Fruit fly (Drosophila melanogaster) whole organism, pupa: Measurements from ENCODE around the gene stumps.
A peak's percentile ranks its signal among the peaks of the same experiment; 100 is the strongest.

ENCODE experiments used
- CG10348 ChIP-seq: fragments of 200-800 bp; sonication (Bioruptor generic); IDR thresholded peaks from 2 replicates; pipeline ENCODE4 v1.3.6; 2022; ENCODE audit warnings: missing biosample characterization, missing genetic modification characterization
- CG12605 ChIP-seq: fragments of 200-800 bp; sonication (Bioruptor generic); IDR thresholded peaks from 2 replicates; pipeline ENCODE4 v1.3.6; 2022; ENCODE audit warnings: missing biosample characterization, missing genetic modification characterization
- CG13204 ChIP-seq: fragments of 200-800 bp; sonication (Bioruptor generic); optimal IDR thresholded peaks from 2 replicates; lab custom pipeline; 2018; ENCODE audit warnings: missing biosample characterization, mild to moderate bottlenecking, missing genetic modification characterization, moderate library complexity
- CG14655 ChIP-seq: fragments of 200-800 bp; sonication (Bioruptor generic); optimal IDR thresholded peaks from 3 replicates; lab custom pipeline; 2017; ENCODE audit warnings: mild to moderate bottlenecking, missing biosample characterization, missing genetic modification reagents, missing genetic modification characterization
- CG15710 ChIP-seq: fragments of 200-800 bp; sonication (Bioruptor generic); optimal IDR thresholded peaks from 2 replicates; lab custom pipeline; 2018; ENCODE audit warnings: missing biosample characterization, mild to moderate bottlenecking, missing genetic modification characterization, moderate library complexity
- CG17806 ChIP-seq: fragments of 200-800 bp; sonication (Bioruptor generic); optimal IDR thresholded peaks from 2 replicates; lab custom pipeline; 2018; ENCODE audit warnings: missing biosample characterization, mild to moderate bottlenecking, missing genetic modification characterization, moderate library complexity
- CG32121 ChIP-seq: fragments of 200-800 bp; sonication (Bioruptor generic); IDR thresholded peaks from 2 replicates; pipeline ENCODE4 v1.3.6; 2022; ENCODE audit warnings: missing biosample characterization, missing genetic modification characterization
- CG34367 ChIP-seq: fragments of 200-800 bp; sonication (Bioruptor generic); optimal IDR thresholded peaks from 2 replicates; lab custom pipeline; 2018; ENCODE audit warnings: missing biosample characterization, mild to moderate bottlenecking, missing genetic modification characterization
- CG4496 ChIP-seq: fragments of 200-800 bp; sonication (Bioruptor generic); IDR thresholded peaks from 3 replicates; pipeline ENCODE4 v1.3.6; 2022; ENCODE audit warnings: missing biosample characterization, missing genetic modification characterization
- CG8159 ChIP-seq: fragments of 200-800 bp; sonication (Bioruptor generic); optimal IDR thresholded peaks from 3 replicates; lab custom pipeline; 2018; ENCODE audit warnings: missing biosample characterization, mild to moderate bottlenecking, missing genetic modification characterization, moderate library complexity
- CG8301 ChIP-seq: fragments of 200-800 bp; sonication (Bioruptor generic); optimal IDR thresholded peaks from 2 replicates; lab custom pipeline; 2018; ENCODE audit warnings: missing biosample characterization, mild to moderate bottlenecking, missing genetic modification characterization
- CG9948 ChIP-seq: fragments of 200-800 bp; sonication (Bioruptor generic); optimal IDR thresholded peaks from 2 replicates; lab custom pipeline; 2018; ENCODE audit warnings: missing biosample characterization, mild to moderate bottlenecking, missing genetic modification characterization, moderate library complexity
- D1 ChIP-seq: fragments of 200-800 bp; sonication (Bioruptor generic); optimal IDR thresholded peaks from 2 replicates; lab custom pipeline; 2018; ENCODE audit warnings: missing biosample characterization, mild to moderate bottlenecking, missing genetic modification characterization, moderate library complexity
- Ets98B ChIP-seq: fragments of 200-800 bp; sonication (Bioruptor generic); IDR thresholded peaks from 2 replicates; pipeline ENCODE4 v1.3.6; 2022; ENCODE audit warnings: missing biosample characterization, missing genetic modification characterization
- Pif1A ChIP-seq: fragments of 200-800 bp; sonication (Bioruptor generic); optimal IDR thresholded peaks from 3 replicates; lab custom pipeline; 2016; ENCODE audit warnings: missing biosample characterization, missing genetic modification characterization
- Pif1B ChIP-seq: fragments of 200-800 bp; sonication (Bioruptor generic); optimal IDR thresholded peaks from 3 replicates; lab custom pipeline; 2016; ENCODE audit warnings: missing biosample characterization, missing genetic modification characterization
- Snoo ChIP-seq: fragments of 200-800 bp; sonication (Bioruptor generic); optimal IDR thresholded peaks from 3 replicates; lab custom pipeline; 2017; ENCODE audit warnings: missing biosample characterization, mild to moderate bottlenecking, missing genetic modification characterization, inconsistent platforms
- fd96Ca ChIP-seq: fragments of 200-800 bp; sonication (Bioruptor generic); IDR thresholded peaks from 3 replicates; pipeline ENCODE4 v1.3.6; 2022; ENCODE audit warnings: missing biosample characterization, missing genetic modification characterization
- gl ChIP-seq: fragments of 200-800 bp; sonication (Bioruptor generic); optimal IDR thresholded peaks from 2 replicates; lab custom pipeline; 2018; ENCODE audit warnings: missing biosample characterization, mild to moderate bottlenecking, missing genetic modification characterization
- rn ChIP-seq: fragments of 200-800 bp; sonication (Bioruptor generic); IDR thresholded peaks from 2 replicates; pipeline ENCODE4 v1.3.6; 2022; ENCODE audit warnings: missing biosample characterization, missing genetic modification characterization

The stumps gene

dm6 chr3R:14655912-14656700 is 79.1 kb downstream of the stumps start:
- TF ChIP-seq CG15710 (tag; lab: Kevin White, UChicago) (peak; percentile 3), Snoo (tag; lab: Kevin White, UChicago) (no peak), Pif1B (GFP tag; lab: Kevin White, UChicago) (peak; percentile 62), Pif1A (GFP tag; lab: Kevin White, UChicago) (peak; percentile 39), CG8159 (tag; lab: Kevin White, UChicago) (no peak), CG14655 (GFP tag; lab: Kevin White, UChicago) (no peak), CG9948 (tag; lab: Kevin White, UChicago) (peak; percentile 34), CG13204 (GFP tag; lab: Kevin White, UChicago) (no peak), fd96Ca (GFP tag; lab: Robert Waterston, UW) (peak; percentile 39; the same call in 2 of the 3 replicates), CG17806 (tag; lab: Kevin White, UChicago) (peak; percentile 26), CG4496 (no peak), CG34367 (peak; percentile 15), rn (GFP tag; lab: Robert Waterston, UW) (no peak), CG8301 (tag; lab: Kevin White, UChicago) (peak; percentile 58), D1 (tag; lab: Kevin White, UChicago) (no peak)
- TF ChIP-seq, all 21 proteins: peak for 8

DNA sequence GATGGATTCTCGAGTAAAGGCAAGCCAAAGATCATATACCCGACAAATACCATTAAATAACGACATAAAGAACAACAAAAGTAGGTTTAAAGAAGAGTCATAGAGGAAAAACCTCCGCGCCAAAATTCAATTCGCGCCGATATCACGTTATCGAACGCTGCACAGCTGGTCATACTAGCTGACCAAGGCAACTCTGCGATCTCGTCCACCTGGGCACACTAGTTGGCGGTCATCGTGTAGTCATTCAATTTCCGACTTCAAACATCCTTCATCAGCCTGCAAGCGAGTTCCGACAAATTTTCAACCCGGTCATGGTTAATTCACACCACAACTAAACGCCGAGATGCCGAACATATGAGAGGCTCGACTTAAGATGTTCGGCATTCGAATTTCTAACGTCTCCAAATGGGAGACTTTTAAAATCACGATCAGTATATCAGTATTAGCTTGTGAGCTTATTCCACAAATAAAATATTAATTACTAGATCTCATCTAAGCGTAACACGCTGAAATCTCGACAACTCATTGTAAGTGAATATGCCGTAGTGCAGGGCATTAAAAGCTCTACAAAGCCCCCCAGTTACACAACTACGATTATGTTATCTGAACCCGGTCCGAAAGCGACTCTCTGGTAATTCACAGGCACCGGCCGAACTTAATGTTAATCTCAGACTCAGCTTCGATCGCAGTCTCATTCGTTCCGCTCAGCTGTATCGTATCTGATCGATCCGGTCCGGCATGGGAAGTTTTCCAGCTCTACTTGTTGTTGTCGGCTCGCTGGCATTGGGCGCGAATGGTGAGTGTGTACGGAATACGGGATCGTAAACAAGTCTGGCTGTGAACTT is 80.0 kb downstream of the stumps start, which contains the start of gene CG3505:
TSS of gene CG3505 (plus strand) at position 688 of the 845 bp plus-strand sequence.
- TF ChIP-seq CG32121 (GFP tag; lab: Robert Waterston, UW) (peak; percentile 54; the same call in 1 of the 2 replicates), CG8159 (tag; lab: Kevin White, UChicago) (peak; percentile 40), fd96Ca (GFP tag; lab: Robert Waterston, UW) (peak; percentile 74; the same call in 2 of the 3 replicates), CG34367 (peak; percentile 25), Snoo (tag; lab: Kevin White, UChicago) (peak; percentile 27), CG8301 (tag; lab: Kevin White, UChicago) (peak; percentile 20), CG17806 (tag; lab: Kevin White, UChicago) (peak; percentile 24), CG4496 (peak; percentile 56; the same call in 1 of the 3 replicates), CG15710 (tag; lab: Kevin White, UChicago) (peak; percentile 48), Ets98B (GFP tag; lab: Robert Waterston, UW) (peak; percentile 73), gl (tag; lab: Kevin White, UChicago) (no peak), CG14655 (GFP tag; lab: Kevin White, UChicago) (no peak), CG12605 (GFP tag; lab: Robert Waterston, UW) (peak; percentile 65; the same call in 1 of the 2 replicates), CG10348 (GFP tag; lab: Robert Waterston, UW) (no peak), Pif1B (GFP tag; lab: Kevin White, UChicago) (peak; percentile 4), rn (GFP tag; lab: Robert Waterston, UW) (no peak)

- no peak for TF ChIP-seq CG8301 (tag; lab: Kevin White, UChicago)
- no peak for TF ChIP-seq CG10348 (GFP tag; lab: Robert Waterston, UW)
- no peak for TF ChIP-seq CG17806 (tag; lab: Kevin White, UChicago)
- no peak for TF ChIP-seq Snoo (tag; lab: Kevin White, UChicago)
- TF ChIP-seq CG14655 (GFP tag; lab: Kevin White, UChicago) = no peak
- TF ChIP-seq CG32121 (GFP tag; lab: Robert Waterston, UW) = no peak
- no peak for TF ChIP-seq D1 (tag; lab: Kevin White, UChicago)
- no peak for TF ChIP-seq Pif1A (GFP tag; lab: Kevin White, UChicago)
- TF ChIP-seq, all 21 proteins: peak for 0
These were observed 80.5 kb downstream of the stumps start for dm6 chr3R:14657605-14657910.
